Worm (Caenorhabditis elegans): Measurements from ENCODE around the gene czw-1.

The czw-1 gene

DNA sequence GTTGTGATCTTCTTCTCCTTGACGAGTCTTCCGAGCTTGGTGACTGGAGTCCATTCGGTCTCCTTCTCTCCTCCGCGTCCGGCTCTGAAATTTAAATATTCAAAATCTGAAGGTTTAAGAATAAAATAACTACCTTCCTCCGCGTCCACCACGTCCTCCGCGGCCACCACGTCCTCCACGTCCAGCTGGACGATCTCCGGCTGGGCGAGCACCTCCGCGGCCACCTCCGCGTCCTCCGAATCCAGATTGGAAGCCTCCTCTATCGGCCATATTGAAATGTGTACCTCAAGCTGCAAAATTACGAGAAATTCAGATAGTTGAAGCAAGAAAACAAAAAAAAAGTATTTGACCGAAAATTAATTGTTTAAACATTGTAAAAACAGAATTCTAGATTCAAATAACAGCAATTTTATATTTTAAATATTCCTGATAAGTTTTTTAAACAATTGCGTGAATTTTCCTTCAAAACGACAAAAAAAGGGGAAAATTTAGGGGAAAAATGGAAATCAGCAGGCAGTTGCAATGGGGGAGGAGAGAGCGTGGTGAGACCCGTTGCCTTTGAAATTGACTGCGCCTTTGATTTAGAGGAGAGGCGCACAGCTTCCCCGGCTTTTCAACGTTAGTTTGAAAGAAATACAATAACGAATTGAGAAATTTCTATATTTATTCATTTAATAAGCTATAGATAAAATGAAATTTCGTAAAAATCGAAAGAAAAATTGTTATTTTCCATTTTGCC, 20.4 kb downstream of the czw-1 start, which contains the start of gene rps-2:
TSS of gene rps-2 (minus strand) at position 290 of the 739 bp plus-strand sequence.
- TF ChIP-seq lin-15B (tag; optimal IDR thresholded peaks at IDR 0.05) = peak; percentile 41
- no peak for TF ChIP-seq nhr-12 (tag; optimal IDR thresholded peaks at IDR 0.05)
- peak; percentile 21 for TF ChIP-seq nhr-25 (tag; optimal IDR thresholded peaks at IDR 0.05)
- peak; percentile 58 for TF ChIP-seq egl-5 (tag; optimal IDR thresholded peaks at IDR 0.05)

DNA sequence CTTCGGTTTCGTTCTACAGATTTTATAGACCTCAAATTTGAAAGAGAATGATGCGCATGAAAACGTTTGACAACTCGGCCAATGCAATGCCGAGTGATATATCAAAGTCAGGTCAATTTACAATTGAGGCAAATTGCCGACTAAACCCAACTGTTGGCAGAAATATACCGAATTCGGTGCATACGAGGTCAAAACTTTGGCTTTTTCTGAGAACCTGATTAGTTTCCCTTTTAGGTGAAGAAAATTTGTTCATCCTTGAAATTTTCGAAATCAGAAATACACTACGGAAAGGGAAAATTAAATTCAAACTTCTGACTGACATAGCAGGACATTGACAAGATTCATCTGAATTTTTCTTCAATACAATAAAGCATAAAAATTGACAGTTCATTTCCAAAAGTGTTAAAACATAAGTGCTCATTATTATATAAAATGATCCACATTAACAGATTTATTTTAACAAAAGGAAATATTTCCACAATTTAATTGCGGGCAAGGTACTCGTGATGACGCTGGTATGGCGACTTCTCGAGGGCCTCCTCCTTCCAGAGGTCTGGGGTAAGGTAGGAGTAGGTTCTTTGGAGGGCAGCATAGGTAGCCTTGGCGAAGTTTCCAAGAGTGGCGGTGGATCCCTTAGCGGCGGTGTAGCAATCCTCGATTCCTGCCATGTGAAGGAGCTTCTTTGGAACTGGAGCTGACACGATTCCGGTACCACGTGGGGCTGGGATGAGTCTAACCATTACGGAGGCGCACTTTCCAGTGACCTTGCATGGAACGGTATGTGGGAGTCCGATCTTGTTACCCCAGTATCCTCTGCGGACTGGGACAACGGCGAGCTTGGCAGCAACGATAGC, 21.4 kb downstream of the czw-1 start:
- TF ChIP-seq nhr-28 (tag; optimal IDR thresholded peaks at IDR 0.05) (no peak), lsy-12 (tag; optimal IDR thresholded peaks at IDR 0.05) (no peak), skn-1 (tag; optimal IDR thresholded peaks at IDR 0.05) (no peak), R02D3.7 (tag; optimal IDR thresholded peaks at IDR 0.05) (peak; percentile 3), nhr-12 (tag; optimal IDR thresholded peaks at IDR 0.05) (no peak), elt-1 (tag; optimal IDR thresholded peaks at IDR 0.05) (no peak), eor-1 (tag; optimal IDR thresholded peaks at IDR 0.05) (no peak), egl-27 (tag; optimal IDR thresholded peaks at IDR 0.05) (no peak), aly-2 (tag; optimal IDR thresholded peaks at IDR 0.05) (peak; percentile 52), nhr-237 (tag; optimal IDR thresholded peaks at IDR 0.05) (no peak), nfya-1 (tag; optimal IDR thresholded peaks at IDR 0.05; ENCODE audit: insufficient read depth) (no peak), mml-1 (tag; optimal IDR thresholded peaks at IDR 0.05) (no peak), nhr-67 (tag; optimal IDR thresholded peaks at IDR 0.05) (no peak), lin-15B (tag; optimal IDR thresholded peaks at IDR 0.05) (no peak), daf-12 (tag; optimal IDR thresholded peaks at IDR 0.05) (no peak), fkh-2 (tag; optimal IDR thresholded peaks at IDR 0.05) (no peak), nhr-43 (tag; optimal IDR thresholded peaks at IDR 0.05; ENCODE audit: poor library complexity, severe bottlenecking) (no peak), nhr-76 (tag; optimal IDR thresholded peaks at IDR 0.05) (no peak), sea-2 (GFP tag; optimal IDR thresholded peaks at IDR 0.05) (no peak), nhr-23 (tag; optimal IDR thresholded peaks at IDR 0.05) (peak; percentile 14), ama-1 (optimal IDR thresholded peaks at IDR 0.05) (peak; percentile 46), ceh-16 (tag; optimal IDR thresholded peaks at IDR 0.05) (no peak), elt-2 (tag; optimal IDR thresholded peaks at IDR 0.05) (no peak)

DNA sequence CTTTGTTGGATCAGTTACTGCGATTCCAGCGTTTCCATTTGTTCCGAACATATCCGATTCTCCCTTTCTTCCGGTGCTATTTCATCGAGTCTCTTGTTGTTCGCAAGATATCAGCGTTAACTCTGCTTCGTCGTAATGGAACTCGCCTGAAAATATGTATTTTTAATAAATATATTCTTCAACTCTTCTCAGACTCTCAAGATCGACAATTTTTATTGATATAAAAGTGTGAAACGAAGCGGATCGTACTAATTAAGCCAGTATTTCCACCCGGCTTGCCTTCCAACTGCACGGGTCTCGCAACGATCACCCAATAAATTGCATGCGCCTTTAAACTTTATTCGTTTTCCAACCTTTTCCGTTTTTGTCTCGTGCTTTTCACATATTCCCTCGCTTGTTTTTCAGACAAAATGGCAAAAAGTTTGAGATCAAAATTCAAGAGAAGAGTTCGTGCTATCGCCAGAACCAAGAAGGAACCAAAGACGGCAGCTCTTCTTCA, 22.6 kb downstream of the czw-1 start, which contains the start of the genes xpo-3 and C49H3.3:
TSS of gene xpo-3 (minus strand) at position 51 of the 499 bp plus-strand sequence.
TSS of gene C49H3.3 (plus strand) at position 369 of the 499 bp plus-strand sequence.
- TF ChIP-seq ZK546.5 (tag; optimal IDR thresholded peaks at IDR 0.05) = no peak
- no peak for TF ChIP-seq zag-1 (tag; optimal IDR thresholded peaks at IDR 0.05)
- peak; percentile 29 for TF ChIP-seq hmg-11 (tag; optimal IDR thresholded peaks at IDR 0.05)
- TF ChIP-seq egl-5 (tag; optimal IDR thresholded peaks at IDR 0.05) = peak; percentile 56
- no peak for TF ChIP-seq ztf-4 (tag; optimal IDR thresholded peaks at IDR 0.05)
- peak; percentile 63 for TF ChIP-seq pha-4 (tag; optimal IDR thresholded peaks at IDR 0.05)
- TF ChIP-seq lin-15B (tag; optimal IDR thresholded peaks at IDR 0.05) = peak; percentile 33
- no peak for TF ChIP-seq nhr-76 (tag; optimal IDR thresholded peaks at IDR 0.05)
- peak; percentile 76 for TF ChIP-seq lin-39 (tag; optimal IDR thresholded peaks at IDR 0.05)
- TF ChIP-seq nhr-67 (tag; optimal IDR thresholded peaks at IDR 0.05) = no peak
- TF ChIP-seq ceh-82 (tag; optimal IDR thresholded peaks at IDR 0.05) = no peak
- no peak for TF ChIP-seq ceh-28 (tag; optimal IDR thresholded peaks at IDR 0.05)
- no peak for TF ChIP-seq ztf-11 (tag; optimal IDR thresholded peaks at IDR 0.05)
- TF ChIP-seq tbx-2 (tag; optimal IDR thresholded peaks at IDR 0.05) = no peak
- no peak for TF ChIP-seq mdl-1 (tag; optimal IDR thresholded peaks at IDR 0.05)
- no peak for TF ChIP-seq nhr-43 (tag; optimal IDR thresholded peaks at IDR 0.05; ENCODE audit: poor library complexity, severe bottlenecking)
- no peak for TF ChIP-seq elt-3 (tag; optimal IDR thresholded peaks at IDR 0.05)
- no peak for TF ChIP-seq unc-62 (GFP tag; optimal IDR thresholded peaks at IDR 0.05)
- peak; percentile 57 for TF ChIP-seq nfya-1 (tag; optimal IDR thresholded peaks at IDR 0.05; ENCODE audit: insufficient read depth)
- no peak for TF ChIP-seq pqm-1 (tag; optimal IDR thresholded peaks at IDR 0.05)
- TF ChIP-seq mml-1 (tag; optimal IDR thresholded peaks at IDR 0.05) = no peak
- TF ChIP-seq snpc-4 (tag; optimal IDR thresholded peaks at IDR 0.05) = no peak
- peak; percentile 34 for TF ChIP-seq nhr-25 (tag; optimal IDR thresholded peaks at IDR 0.05)
- TF ChIP-seq fkh-2 (tag; optimal IDR thresholded peaks at IDR 0.05) = no peak
- TF ChIP-seq lsy-12 (tag; optimal IDR thresholded peaks at IDR 0.05) = no peak
- no peak for TF ChIP-seq nhr-11 (tag; optimal IDR thresholded peaks at IDR 0.05)
- peak; percentile 30 for TF ChIP-seq elt-2 (tag; optimal IDR thresholded peaks at IDR 0.05)
- TF ChIP-seq fos-1 (tag; optimal IDR thresholded peaks at IDR 0.05) = no peak
- TF ChIP-seq ama-1 (optimal IDR thresholded peaks at IDR 0.05) = peak; percentile 38
- TF ChIP-seq skn-1 (tag; optimal IDR thresholded peaks at IDR 0.05) = no peak
- no peak for TF ChIP-seq unc-39 (tag; optimal IDR thresholded peaks at IDR 0.05)
- TF ChIP-seq jun-1 (tag; optimal IDR thresholded peaks at IDR 0.05) = no peak
- TF ChIP-seq nhr-237 (tag; optimal IDR thresholded peaks at IDR 0.05) = no peak
- no peak for TF ChIP-seq nhr-77 (tag; optimal IDR thresholded peaks at IDR 0.05)
- no peak for TF ChIP-seq ceh-16 (tag; optimal IDR thresholded peaks at IDR 0.05)

Data from whole organism, L3 larva.